Worm (Caenorhabditis elegans): ENCODE measurements around the gene pqn-74.
A peak's percentile ranks its signal among the peaks of the same experiment; 100 is the strongest.

The pqn-74 gene

ce11 chrIV:13331285-13331684, at the start of gene pqn-74:
TSS of gene pqn-74 (minus strand) at chrIV:13331406.
- TF ChIP-seq ztf-29 (GFP tag; IDR thresholded peaks at IDR 0.05) (no peak), ref-1 (GFP tag; conservative IDR thresholded peaks at IDR 0.05) (no peak), tab-1 (GFP tag; IDR thresholded peaks at IDR 0.05) (no peak), klf-2 (GFP tag; conservative IDR thresholded peaks at IDR 0.05) (no peak), flt-1 (GFP tag; IDR thresholded peaks at IDR 0.05) (no peak), cog-1 (tag; optimal IDR thresholded peaks at IDR 0.05) (no peak), ztf-23 (GFP tag; IDR thresholded peaks at IDR 0.05) (no peak), T22C8.4 (GFP tag; IDR thresholded peaks at IDR 0.05) (no peak), med-1 (GFP tag; optimal IDR thresholded peaks at IDR 0.05; ENCODE audit: insufficient read depth) (no peak)

- TF ChIP-seq tab-1 (GFP tag; IDR thresholded peaks at IDR 0.05) (no peak), ref-1 (GFP tag; conservative IDR thresholded peaks at IDR 0.05) (no peak), flt-1 (GFP tag; IDR thresholded peaks at IDR 0.05) (no peak), T22C8.4 (GFP tag; IDR thresholded peaks at IDR 0.05) (no peak), ztf-29 (GFP tag; IDR thresholded peaks at IDR 0.05) (no peak), klf-2 (GFP tag; conservative IDR thresholded peaks at IDR 0.05) (no peak), med-1 (GFP tag; optimal IDR thresholded peaks at IDR 0.05; ENCODE audit: insufficient read depth) (no peak), ztf-23 (GFP tag; IDR thresholded peaks at IDR 0.05) (no peak), cog-1 (tag; optimal IDR thresholded peaks at IDR 0.05) (no peak)
Observed at ce11 chrIV:13380506-13380905, 49.3 kb upstream of the pqn-74 start.

- TF ChIP-seq flt-1 (GFP tag; IDR thresholded peaks at IDR 0.05) (no peak), cog-1 (tag; optimal IDR thresholded peaks at IDR 0.05) (no peak), med-1 (GFP tag; optimal IDR thresholded peaks at IDR 0.05; ENCODE audit: insufficient read depth) (no peak), ztf-23 (GFP tag; IDR thresholded peaks at IDR 0.05) (no peak)
Observed at ce11 chrIV:13377716-13378115, 46.5 kb upstream of the pqn-74 start, which contains the start of gene mau-8. TSS of gene mau-8 (plus strand) at chrIV:13378016.

DNA sequence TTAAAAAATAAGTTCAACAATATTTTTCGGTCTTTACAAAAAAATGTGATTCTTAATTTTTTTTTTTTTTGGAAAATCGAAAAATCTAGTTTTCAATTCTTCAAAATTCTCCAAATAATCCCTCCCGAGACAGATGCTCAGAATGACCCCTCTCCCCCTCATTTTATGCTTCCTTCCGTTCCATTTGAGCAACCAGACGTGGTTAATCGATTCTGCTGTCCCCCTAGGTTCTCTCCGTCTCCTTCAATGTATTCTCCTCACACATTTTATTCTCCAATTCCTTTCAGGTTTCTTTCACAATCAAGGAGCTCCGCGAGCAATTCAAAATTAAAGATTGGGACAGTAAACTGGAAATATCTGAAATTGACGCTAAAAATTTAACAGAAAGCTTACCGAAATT, 43.7 kb upstream of the pqn-74 start:
- no peak for TF ChIP-seq ztf-23 (GFP tag; IDR thresholded peaks at IDR 0.05)
- TF ChIP-seq T22C8.4 (GFP tag; IDR thresholded peaks at IDR 0.05): peak; percentile 55

DNA sequence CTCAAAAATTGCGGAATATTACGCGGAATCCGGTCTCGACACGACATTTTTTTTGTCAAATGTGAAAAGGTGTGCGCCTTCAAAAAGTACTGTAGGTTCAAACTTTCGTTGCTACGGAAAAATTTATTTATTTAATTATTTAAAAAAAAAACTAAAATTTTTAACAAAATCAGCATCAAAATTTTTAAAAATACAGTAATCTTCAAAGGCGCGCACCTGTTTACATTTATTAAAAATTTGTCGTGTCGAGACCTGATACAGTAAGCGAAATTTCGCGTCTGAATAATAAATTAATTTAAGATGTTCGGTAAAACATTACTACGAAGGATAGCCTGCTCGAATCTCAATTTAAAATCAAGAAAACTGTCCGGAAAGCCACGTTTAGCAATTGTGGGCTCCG, 40.5 kb upstream of the pqn-74 start, which contains the start of gene Y62E10A.6:
Gene Y62E10A.6 (plus strand): TSS at position 301 of the 400 bp plus-strand sequence.
- TF ChIP-seq ztf-29 (GFP tag; IDR thresholded peaks at IDR 0.05): no peak
- TF ChIP-seq cog-1 (tag; optimal IDR thresholded peaks at IDR 0.05): no peak
- TF ChIP-seq T22C8.4 (GFP tag; IDR thresholded peaks at IDR 0.05): no peak
- no peak for TF ChIP-seq ref-1 (GFP tag; conservative IDR thresholded peaks at IDR 0.05)
- no peak for TF ChIP-seq flt-1 (GFP tag; IDR thresholded peaks at IDR 0.05)
- no peak for TF ChIP-seq med-1 (GFP tag; optimal IDR thresholded peaks at IDR 0.05; ENCODE audit: insufficient read depth)
- TF ChIP-seq tab-1 (GFP tag; IDR thresholded peaks at IDR 0.05): no peak
- TF ChIP-seq klf-2 (GFP tag; conservative IDR thresholded peaks at IDR 0.05): no peak
- no peak for TF ChIP-seq ztf-23 (GFP tag; IDR thresholded peaks at IDR 0.05)

DNA sequence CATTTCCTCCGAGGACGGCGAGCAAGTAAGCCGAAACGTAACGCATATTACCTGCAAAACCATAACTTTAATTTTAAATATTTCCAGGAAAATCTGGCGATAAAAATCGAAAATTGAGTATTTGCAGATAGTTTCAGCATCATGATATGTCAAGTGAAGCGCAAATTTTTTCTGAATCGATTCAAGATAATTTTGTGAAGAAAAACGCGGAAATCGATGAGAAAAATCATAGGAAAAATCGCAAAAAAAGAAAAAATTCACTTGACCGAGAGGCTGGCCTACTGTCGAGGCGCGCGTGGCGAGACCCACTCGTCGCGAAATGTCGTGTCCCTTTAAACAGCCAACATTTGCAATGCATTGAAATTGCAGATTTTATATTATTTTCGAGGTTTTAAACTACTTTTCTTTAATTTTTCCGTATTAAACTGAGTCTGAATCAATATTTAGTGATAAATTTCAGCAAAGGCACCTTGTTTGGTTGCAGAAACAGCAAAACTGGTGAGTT, 39.1 kb upstream of the pqn-74 start, which contains the start of the genes rla-2, popl-7 and Y62E10A.24:
Gene rla-2 (minus strand): TSS at position 51 of the 505 bp plus-strand sequence.
Gene popl-7 (plus strand): TSS at position 455 of the 505 bp plus-strand sequence.
Gene Y62E10A.24 (plus strand): TSS at position 476 of the 505 bp plus-strand sequence.
- TF ChIP-seq med-1 (GFP tag; optimal IDR thresholded peaks at IDR 0.05; ENCODE audit: insufficient read depth): no peak

ce11 chrIV:13369120-13369842, 38.1 kb upstream of the pqn-74 start, which contains the start of gene agt-1:
TSS of gene agt-1 (minus strand) at chrIV:13369412.
- TF ChIP-seq klf-2 (GFP tag; conservative IDR thresholded peaks at IDR 0.05) (no peak), T22C8.4 (GFP tag; IDR thresholded peaks at IDR 0.05) (no peak), med-1 (GFP tag; optimal IDR thresholded peaks at IDR 0.05; ENCODE audit: insufficient read depth) (no peak), ref-1 (GFP tag; conservative IDR thresholded peaks at IDR 0.05) (no peak), ztf-29 (GFP tag; IDR thresholded peaks at IDR 0.05) (no peak), flt-1 (GFP tag; IDR thresholded peaks at IDR 0.05) (no peak), cog-1 (tag; optimal IDR thresholded peaks at IDR 0.05) (no peak), tab-1 (GFP tag; IDR thresholded peaks at IDR 0.05) (no peak), ztf-23 (GFP tag; IDR thresholded peaks at IDR 0.05) (no peak)

- TF ChIP-seq ztf-23 (GFP tag; IDR thresholded peaks at IDR 0.05) (no peak), ztf-29 (GFP tag; IDR thresholded peaks at IDR 0.05) (no peak), ref-1 (GFP tag; conservative IDR thresholded peaks at IDR 0.05) (no peak), med-1 (GFP tag; optimal IDR thresholded peaks at IDR 0.05; ENCODE audit: insufficient read depth) (no peak), klf-2 (GFP tag; conservative IDR thresholded peaks at IDR 0.05) (no peak)
Observed at ce11 chrIV:13364869-13365268, 33.7 kb upstream of the pqn-74 start, which contains the start of gene srsx-25. TSS of gene srsx-25 (plus strand) at chrIV:13365169.

DNA sequence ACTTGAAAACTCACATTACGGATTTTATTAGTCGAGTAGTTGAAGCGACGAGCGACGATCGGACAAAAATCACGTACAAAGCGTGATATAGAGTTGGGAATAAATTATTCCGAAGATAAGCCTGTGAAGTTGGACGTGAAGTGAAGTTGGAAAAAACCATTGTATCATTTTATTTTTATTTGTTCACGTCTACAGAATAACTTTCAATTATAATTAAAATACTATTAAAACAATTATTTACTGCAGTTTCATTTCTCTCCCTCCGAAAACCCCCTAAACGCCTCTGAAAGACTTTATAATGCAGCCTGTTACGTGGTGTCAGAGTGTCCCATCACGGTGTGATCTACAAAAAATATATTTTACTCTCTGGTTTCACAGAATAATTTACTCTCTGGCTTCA, 28.9 kb upstream of the pqn-74 start, which contains the start of gene Y62E10A.3:
Gene Y62E10A.3 (minus strand): TSS at position 101 of the 400 bp plus-strand sequence.
- TF ChIP-seq flt-1 (GFP tag; IDR thresholded peaks at IDR 0.05) (no peak), ztf-29 (GFP tag; IDR thresholded peaks at IDR 0.05) (no peak), med-1 (GFP tag; optimal IDR thresholded peaks at IDR 0.05; ENCODE audit: insufficient read depth) (no peak), T22C8.4 (GFP tag; IDR thresholded peaks at IDR 0.05) (no peak), cog-1 (tag; optimal IDR thresholded peaks at IDR 0.05) (no peak), ztf-23 (GFP tag; IDR thresholded peaks at IDR 0.05) (no peak), klf-2 (GFP tag; conservative IDR thresholded peaks at IDR 0.05) (no peak), tab-1 (GFP tag; IDR thresholded peaks at IDR 0.05) (no peak), ref-1 (GFP tag; conservative IDR thresholded peaks at IDR 0.05) (no peak)

ce11 chrIV:13358488-13358887, 27.3 kb upstream of the pqn-74 start, which contains the start of gene W02A2.8:
TSS of gene W02A2.8 (minus strand) at chrIV:13358588.
- no peak for TF ChIP-seq tab-1 (GFP tag; IDR thresholded peaks at IDR 0.05)
- no peak for TF ChIP-seq klf-2 (GFP tag; conservative IDR thresholded peaks at IDR 0.05)
- TF ChIP-seq cog-1 (tag; optimal IDR thresholded peaks at IDR 0.05): no peak
- TF ChIP-seq ztf-29 (GFP tag; IDR thresholded peaks at IDR 0.05): no peak
- no peak for TF ChIP-seq flt-1 (GFP tag; IDR thresholded peaks at IDR 0.05)
- TF ChIP-seq T22C8.4 (GFP tag; IDR thresholded peaks at IDR 0.05): no peak
- no peak for TF ChIP-seq med-1 (GFP tag; optimal IDR thresholded peaks at IDR 0.05; ENCODE audit: insufficient read depth)
- no peak for TF ChIP-seq ref-1 (GFP tag; conservative IDR thresholded peaks at IDR 0.05)
